Worm (Caenorhabditis elegans): ENCODE data around the gene ced-2.

DNA sequence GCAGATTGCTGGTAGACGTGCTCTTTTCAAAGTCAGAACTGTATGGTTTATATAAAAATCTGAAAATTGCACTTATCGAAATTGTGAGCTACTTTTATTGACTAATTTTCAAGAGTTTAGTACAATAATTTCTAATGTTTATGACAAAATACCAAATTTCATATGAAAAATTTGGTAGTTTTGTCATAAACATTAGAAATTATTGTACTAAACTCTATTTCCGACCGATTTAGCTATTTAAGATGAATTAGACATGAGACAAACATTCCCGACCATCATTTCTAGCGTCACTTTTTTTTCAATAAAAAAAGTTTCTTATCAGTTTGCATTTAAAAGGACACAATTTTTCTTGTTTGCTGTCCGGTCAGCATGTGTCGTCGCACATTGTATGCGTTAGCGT, 46.5 kb upstream of the ced-2 start, which contains the start of gene tag-244:
- TF ChIP-seq tbx-37 (GFP tag; conservative IDR thresholded peaks at IDR 0.05), result no peak
- TF ChIP-seq hmbx-1 (tag; optimal IDR thresholded peaks at IDR 0.05), result no peak
- TF ChIP-seq ceh-36 (tag; optimal IDR thresholded peaks at IDR 0.05), result no peak
- TF ChIP-seq flt-1 (GFP tag; IDR thresholded peaks at IDR 0.05), result no peak
- no peak for TF ChIP-seq pes-1 (GFP tag; IDR thresholded peaks at IDR 0.05)
- TF ChIP-seq tra-4 (tag; optimal IDR thresholded peaks at IDR 0.05), result no peak
- TF ChIP-seq ama-1 (optimal IDR thresholded peaks at IDR 0.05), result no peak
- TF ChIP-seq F13C5.2 (tag; optimal IDR thresholded peaks at IDR 0.05), result no peak
